Worm (Caenorhabditis elegans) whole organism, late embryonic: ENCODE data around the gene hpo-26.
A peak's percentile ranks its signal among the peaks of the same experiment; 100 is the strongest.

Experiments used
- C08G9.2 ChIP-seq: sonication (generic microtip); optimal IDR thresholded peaks from 2 replicates; lab custom pipeline; 2016; ENCODE audit warnings: mild to moderate bottlenecking, missing genetic modification characterization, moderate library complexity, missing compliant biosample characterization
- K09A11.1 ChIP-seq: sonication (generic microtip); optimal IDR thresholded peaks from 2 replicates; lab custom pipeline; 2017; ENCODE audit warnings: antibody characterized with exemption, mild to moderate bottlenecking, missing genetic modification characterization, missing compliant biosample characterization; ENCODE audit not compliant: insufficient read depth
- Y22D7AL.16 ChIP-seq: sonication (generic microtip); optimal IDR thresholded peaks from 2 replicates; lab custom pipeline; 2016; ENCODE audit warnings: missing genetic modification characterization, missing compliant biosample characterization
- ceh-14 ChIP-seq: sonication (generic microtip); optimal IDR thresholded peaks from 2 replicates; lab custom pipeline; 2016; ENCODE audit warnings: missing genotype, missing genetic modification characterization, missing compliant biosample characterization
- ceh-18 ChIP-seq: sonication (generic microtip); optimal IDR thresholded peaks from 2 replicates; lab custom pipeline; 2016; ENCODE audit warnings: missing genetic modification characterization, missing compliant biosample characterization
- ceh-19 ChIP-seq: fragments of 200-800 bp; sonication (Bioruptor generic); optimal IDR thresholded peaks from 2 replicates; lab custom pipeline; 2018; ENCODE audit warnings: mild to moderate bottlenecking, missing genetic modification characterization, missing compliant biosample characterization
- ceh-30 ChIP-seq: fragments of 150-350 bp; optimal IDR thresholded peaks from 2 replicates; lab custom pipeline; 2014; ENCODE audit warnings: missing biosample characterization, missing genetic modification characterization
- ceh-31 ChIP-seq: sonication (generic microtip); optimal IDR thresholded peaks from 2 replicates; lab custom pipeline; 2016; ENCODE audit warnings: missing genetic modification characterization, missing compliant biosample characterization
- ceh-48 ChIP-seq: sonication (generic microtip); optimal IDR thresholded peaks from 2 replicates; lab custom pipeline; 2016; ENCODE audit warnings: missing genetic modification characterization, inconsistent platforms, missing compliant biosample characterization
- ceh-9 ChIP-seq: sonication (generic microtip); optimal IDR thresholded peaks from 2 replicates; lab custom pipeline; 2016; ENCODE audit warnings: mild to moderate bottlenecking, missing genetic modification characterization, inconsistent platforms, missing compliant biosample characterization
- dve-1 ChIP-seq: sonication (generic microtip); optimal IDR thresholded peaks from 2 replicates; lab custom pipeline; 2017; ENCODE audit warnings: antibody characterized with exemption, mild to moderate bottlenecking, missing genetic modification characterization, missing compliant biosample characterization
- elt-2 ChIP-seq: sonication (generic microtip); optimal IDR thresholded peaks from 2 replicates; lab custom pipeline; 2016; ENCODE audit warnings: missing genetic modification reagents, missing genetic modification characterization, missing compliant biosample characterization
- ets-4 ChIP-seq: sonication (generic microtip); optimal IDR thresholded peaks from 2 replicates; lab custom pipeline; 2016; ENCODE audit warnings: missing genetic modification characterization, missing compliant biosample characterization
- eyg-1 ChIP-seq: sonication (generic microtip); optimal IDR thresholded peaks from 2 replicates; lab custom pipeline; 2016; ENCODE audit warnings: missing genotype, missing genetic modification characterization, missing compliant biosample characterization
- hlh-30 ChIP-seq: sonication (generic microtip); optimal IDR thresholded peaks from 2 replicates; lab custom pipeline; 2017; ENCODE audit warnings: antibody characterized with exemption, missing genetic modification characterization, missing compliant biosample characterization; ENCODE audit not compliant: insufficient read depth
- hlh-6 ChIP-seq: sonication (generic microtip); optimal IDR thresholded peaks from 2 replicates; lab custom pipeline; 2016; ENCODE audit warnings: missing genotype, missing genetic modification characterization, missing compliant biosample characterization
- nhr-232 ChIP-seq: sonication (generic microtip); optimal IDR thresholded peaks from 2 replicates; lab custom pipeline; 2016; ENCODE audit warnings: missing genetic modification characterization, missing compliant biosample characterization
- pag-3 ChIP-seq: sonication (generic microtip); optimal IDR thresholded peaks from 2 replicates; lab custom pipeline; 2016; ENCODE audit warnings: missing compliant biosample characterization, missing genetic modification characterization, borderline replicate concordance
- pat-9 ChIP-seq: fragments of 200-800 bp; sonication (Bioruptor generic); optimal IDR thresholded peaks from 2 replicates; lab custom pipeline; 2018; ENCODE audit warnings: mild to moderate bottlenecking, missing genetic modification characterization, moderate library complexity, missing compliant biosample characterization
- pax-1 ChIP-seq: fragments of 150-350 bp; optimal IDR thresholded peaks from 2 replicates; lab custom pipeline; 2014; ENCODE audit warnings: missing biosample characterization, missing genetic modification characterization
- pha-2 ChIP-seq: sonication (generic microtip); optimal IDR thresholded peaks from 2 replicates; lab custom pipeline; 2017; ENCODE audit warnings: mild to moderate bottlenecking, missing genetic modification characterization, missing compliant biosample characterization
- pha-4 ChIP-seq: fragments of 150-350 bp; optimal IDR thresholded peaks from 2 replicates; lab custom pipeline; 2018; ENCODE audit warnings: missing biosample characterization, missing genetic modification reagents, missing genetic modification characterization
- pros-1 ChIP-seq: fragments of 150-350 bp; optimal IDR thresholded peaks from 2 replicates; lab custom pipeline; 2014; ENCODE audit warnings: missing biosample characterization, missing genetic modification reagents, missing genetic modification characterization
- ref-2 ChIP-seq: sonication (generic microtip); optimal IDR thresholded peaks from 2 replicates; lab custom pipeline; 2016; ENCODE audit warnings: missing genetic modification characterization, missing compliant biosample characterization
- sox-4 ChIP-seq: sonication (generic microtip); optimal IDR thresholded peaks from 2 replicates; lab custom pipeline; 2017; ENCODE audit warnings: mild to moderate bottlenecking, missing genetic modification characterization, inconsistent platforms, missing compliant biosample characterization
- tbx-7 ChIP-seq: sonication (generic microtip); optimal IDR thresholded peaks from 2 replicates; lab custom pipeline; 2016; ENCODE audit warnings: missing genotype, missing genetic modification characterization, missing compliant biosample characterization
- ttx-3 ChIP-seq: sonication (generic microtip); optimal IDR thresholded peaks from 2 replicates; lab custom pipeline; 2016; ENCODE audit warnings: missing genetic modification reagents, missing genetic modification characterization, missing compliant biosample characterization
- unc-86 ChIP-seq: sonication (generic microtip); optimal IDR thresholded peaks from 2 replicates; lab custom pipeline; 2016; ENCODE audit warnings: missing genetic modification characterization, missing compliant biosample characterization

The hpo-26 gene

ce11 chrV:6524757-6525156 is 8.1 kb downstream of the hpo-26 start, which contains the start of gene acs-1:
acs-1 (plus strand) TSS chrV:6524989.
- TF ChIP-seq elt-2 (tag; lab: Kevin White, UChicago): peak; percentile 43
- TF ChIP-seq K09A11.1 (tag; lab: Kevin White, UChicago): no peak
- TF ChIP-seq ceh-9 (tag; lab: Kevin White, UChicago): no peak
- TF ChIP-seq, all 69 proteins: peak for 1

ce11 chrV:6522879-6523497 is 9.9 kb downstream of the hpo-26 start:
- TF ChIP-seq sox-4 (tag; lab: Kevin White, UChicago): no peak
- no peak for TF ChIP-seq ceh-14 (tag; lab: Kevin White, UChicago)
- TF ChIP-seq elt-2 (tag; lab: Kevin White, UChicago): peak; percentile 10
- no peak for TF ChIP-seq pha-2

ce11 chrV:6520385-6521080 is 12.3 kb downstream of the hpo-26 start, which contains the start of the genes F46E10.2 and F46E10.18:
F46E10.2 (plus strand) TSS chrV:6520435.
F46E10.18 (plus strand) TSS chrV:6521030.
- no peak for TF ChIP-seq pros-1
- no peak for TF ChIP-seq eyg-1 (tag; lab: Kevin White, UChicago)
- no peak for TF ChIP-seq pag-3 (tag; lab: Kevin White, UChicago)
- no peak for TF ChIP-seq pat-9 (tag; lab: Kevin White, UChicago)
- no peak for TF ChIP-seq unc-86 (tag; lab: Kevin White, UChicago)
- TF ChIP-seq C08G9.2 (tag; lab: Kevin White, UChicago): no peak
- no peak for TF ChIP-seq hlh-6 (tag; lab: Kevin White, UChicago)
- no peak for TF ChIP-seq hlh-30

- no peak for TF ChIP-seq ceh-19 (GFP tag; lab: Kevin White, UChicago)
- no peak for TF ChIP-seq ceh-14 (tag; lab: Kevin White, UChicago)
- no peak for TF ChIP-seq pha-2
- TF ChIP-seq ceh-18 (tag; lab: Kevin White, UChicago): no peak
- no peak for TF ChIP-seq ceh-9 (tag; lab: Kevin White, UChicago)
Measured at ce11 chrV:6518225-6518396, 14.7 kb downstream of the hpo-26 start, which contains the start of gene F46E10.3. F46E10.3 (plus strand) TSS chrV:6518297.

- TF ChIP-seq ttx-3 (tag; lab: Kevin White, UChicago): no peak
- TF ChIP-seq ref-2: no peak
- no peak for TF ChIP-seq ets-4 (tag; lab: Kevin White, UChicago)
- no peak for TF ChIP-seq pax-1 (tag; lab: Kevin White, UChicago)
- no peak for TF ChIP-seq dve-1 (tag; lab: Kevin White, UChicago)
- TF ChIP-seq ceh-31 (tag; lab: Kevin White, UChicago): no peak
- TF ChIP-seq nhr-232 (tag; lab: Kevin White, UChicago): no peak
Measured at ce11 chrV:6517305-6518224, 15.3 kb downstream of the hpo-26 start.

- TF ChIP-seq Y22D7AL.16: no peak
- TF ChIP-seq pha-4 (tag; lab: Kevin White, UChicago): no peak
- no peak for TF ChIP-seq ceh-48
- no peak for TF ChIP-seq ceh-30 (tag; lab: Kevin White, UChicago)
- TF ChIP-seq ceh-9 (tag; lab: Kevin White, UChicago): no peak
- TF ChIP-seq tbx-7 (tag; lab: Kevin White, UChicago): no peak
- TF ChIP-seq pros-1: no peak
- no peak for TF ChIP-seq pha-2
- TF ChIP-seq C08G9.2 (tag; lab: Kevin White, UChicago): no peak
- TF ChIP-seq nhr-232 (tag; lab: Kevin White, UChicago): no peak
Measured at ce11 chrV:6516491-6517304, 16.2 kb downstream of the hpo-26 start, which contains the start of gene mdh-1. mdh-1 (minus strand) TSS chrV:6516526.
